Fruit fly (Drosophila melanogaster) whole organism, pupa: ENCODE data around the gene CG14641.

Experiments
- CG10348 ChIP-seq: fragments of 200-800 bp; sonication (Bioruptor generic); IDR thresholded peaks from 2 replicates; pipeline ENCODE4 v1.3.6; 2022; ENCODE audit warnings: missing biosample characterization, missing genetic modification characterization
- CG14655 ChIP-seq: fragments of 200-800 bp; sonication (Bioruptor generic); optimal IDR thresholded peaks from 3 replicates; lab custom pipeline; 2017; ENCODE audit warnings: mild to moderate bottlenecking, missing biosample characterization, missing genetic modification reagents, missing genetic modification characterization
- CG17806 ChIP-seq: fragments of 200-800 bp; sonication (Bioruptor generic); optimal IDR thresholded peaks from 2 replicates; lab custom pipeline; 2018; ENCODE audit warnings: missing biosample characterization, mild to moderate bottlenecking, missing genetic modification characterization, moderate library complexity
- CG34367 ChIP-seq: fragments of 200-800 bp; sonication (Bioruptor generic); optimal IDR thresholded peaks from 2 replicates; lab custom pipeline; 2018; ENCODE audit warnings: missing biosample characterization, mild to moderate bottlenecking, missing genetic modification characterization
- CG8159 ChIP-seq: fragments of 200-800 bp; sonication (Bioruptor generic); optimal IDR thresholded peaks from 3 replicates; lab custom pipeline; 2018; ENCODE audit warnings: missing biosample characterization, mild to moderate bottlenecking, missing genetic modification characterization, moderate library complexity
- CG8301 ChIP-seq: fragments of 200-800 bp; sonication (Bioruptor generic); optimal IDR thresholded peaks from 2 replicates; lab custom pipeline; 2018; ENCODE audit warnings: missing biosample characterization, mild to moderate bottlenecking, missing genetic modification characterization
- EcR ChIP-seq: fragments of 200-800 bp; sonication (Bioruptor generic); optimal IDR thresholded peaks from 3 replicates; lab custom pipeline; 2019; ENCODE audit warnings: missing biosample characterization, missing genetic modification characterization, mild to moderate bottlenecking, moderate library complexity, missing genetic modification reagents
- Ets98B ChIP-seq: fragments of 200-800 bp; sonication (Bioruptor generic); IDR thresholded peaks from 2 replicates; pipeline ENCODE4 v1.3.6; 2022; ENCODE audit warnings: missing biosample characterization, missing genetic modification characterization
- Pif1A ChIP-seq: fragments of 200-800 bp; sonication (Bioruptor generic); optimal IDR thresholded peaks from 3 replicates; lab custom pipeline; 2016; ENCODE audit warnings: missing biosample characterization, missing genetic modification characterization
- Snoo ChIP-seq: fragments of 200-800 bp; sonication (Bioruptor generic); optimal IDR thresholded peaks from 3 replicates; lab custom pipeline; 2017; ENCODE audit warnings: missing biosample characterization, mild to moderate bottlenecking, missing genetic modification characterization, inconsistent platforms
- fd96Ca ChIP-seq: fragments of 200-800 bp; sonication (Bioruptor generic); IDR thresholded peaks from 3 replicates; pipeline ENCODE4 v1.3.6; 2022; ENCODE audit warnings: missing biosample characterization, missing genetic modification characterization

- TF ChIP-seq CG10348 (GFP tag; lab: Robert Waterston, UW) (no peak), Snoo (tag; lab: Kevin White, UChicago) (no peak), fd96Ca (GFP tag; lab: Robert Waterston, UW) (no peak), CG14655 (GFP tag; lab: Kevin White, UChicago) (no peak), CG8301 (tag; lab: Kevin White, UChicago) (no peak), CG34367 (tag; lab: Kevin White, UChicago) (no peak), EcR (GFP tag; lab: Kevin White, UChicago) (no peak), Ets98B (no peak), CG17806 (no peak), CG8159 (tag; lab: Kevin White, UChicago) (no peak), Pif1A (GFP tag; lab: Kevin White, UChicago) (no peak)
Observed at dm6 chr3R:4233018-4233385, 860 bp upstream of the CG14641 start, which contains the start of gene abs.
